Fruit fly (Drosophila melanogaster): ENCODE data around the gene Arfrp1.

Gene Arfrp1

DNA sequence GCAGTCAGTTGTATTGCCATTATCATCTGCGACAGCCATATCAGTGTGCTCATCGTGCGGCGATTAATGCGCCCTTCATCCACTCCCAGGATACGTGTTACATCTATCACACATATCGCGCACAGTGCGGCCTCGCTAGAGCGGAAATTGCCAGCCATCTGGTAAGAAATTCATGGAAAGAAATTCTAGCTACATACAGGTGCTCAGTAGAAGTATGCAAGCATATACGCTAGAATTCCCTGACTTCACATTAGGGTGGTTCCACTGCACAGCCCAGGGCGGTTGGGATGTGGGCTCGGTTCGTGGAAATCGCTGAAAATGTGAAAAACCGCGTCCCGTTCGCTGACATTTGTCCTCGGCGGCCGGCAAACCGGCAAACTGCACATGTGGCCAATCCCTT lies 34.4 kb downstream of the Arfrp1 start (continued):
- peak; percentile 60 for TF ChIP-seq gsb-n (tag; optimal IDR thresholded peaks at IDR 0.05)
- peak; percentile 39 for TF ChIP-seq Sry-δ (GFP tag; optimal IDR thresholded peaks at IDR 0.05)
- peak; percentile 45 for TF ChIP-seq Atf3 (GFP tag; optimal IDR thresholded peaks at IDR 0.05)
- TF ChIP-seq slbo (GFP tag; IDR thresholded peaks at IDR 0.05), result peak; percentile 82
- peak; percentile 55 for TF ChIP-seq al (GFP tag; IDR thresholded peaks at IDR 0.05)
- TF ChIP-seq lilli (GFP tag; optimal IDR thresholded peaks at IDR 0.05), result peak; percentile 68
- TF ChIP-seq schlank (tag; optimal IDR thresholded peaks at IDR 0.05), result peak; percentile 16
- TF ChIP-seq Ravus (GFP tag; IDR thresholded peaks at IDR 0.05), result peak; percentile 55
- peak; percentile 57 for TF ChIP-seq CG10267 (tag; optimal IDR thresholded peaks at IDR 0.05)
- peak; percentile 76 for TF ChIP-seq fd96Cb (tag; optimal IDR thresholded peaks at IDR 0.05)
- peak; percentile 87 for TF ChIP-seq Optix (GFP tag; IDR thresholded peaks at IDR 0.05)
- TF ChIP-seq CG11723 (GFP tag; optimal IDR thresholded peaks at IDR 0.05), result peak; percentile 41
- peak; percentile 49 for TF ChIP-seq CG12942 (GFP tag; optimal IDR thresholded peaks at IDR 0.05)
- TF ChIP-seq Trl (optimal IDR thresholded peaks at IDR 0.05), result no peak
- TF ChIP-seq Trl (GFP tag; optimal IDR thresholded peaks at IDR 0.05), result peak; percentile 74
- no peak for TF ChIP-seq CG8478 (optimal IDR thresholded peaks at IDR 0.05)
- TF ChIP-seq otp (GFP tag; IDR thresholded peaks at IDR 0.05), result peak; percentile 88
- peak; percentile 55; the same call in 1 of the 2 replicates for TF ChIP-seq ham (GFP tag; IDR thresholded peaks at IDR 0.05)
- TF ChIP-seq CG30431 (GFP tag; optimal IDR thresholded peaks at IDR 0.05), result peak; percentile 72
- peak; percentile 58; the same call in 1 of the 2 replicates for TF ChIP-seq CG4360 (GFP tag; IDR thresholded peaks at IDR 0.05)
- TF ChIP-seq Myb (GFP tag; optimal IDR thresholded peaks at IDR 0.05), result peak; percentile 56
- peak; percentile 63; the same call in 2 of the 3 replicates for TF ChIP-seq CG2889 (GFP tag; IDR thresholded peaks at IDR 0.05)
- TF ChIP-seq HmgD (GFP tag; optimal IDR thresholded peaks at IDR 0.05), result no peak
- no peak for TF ChIP-seq CG1832 (GFP tag; optimal IDR thresholded peaks at IDR 0.05)
- no peak for TF ChIP-seq inv (GFP tag; IDR thresholded peaks at IDR 0.05; ENCODE audit: partially characterized antibody)
- TF ChIP-seq CG17359 (tag; optimal IDR thresholded peaks at IDR 0.05), result peak; percentile 68
- TF ChIP-seq CG15479 (GFP tag; optimal IDR thresholded peaks at IDR 0.05), result peak; percentile 25
- no peak for TF ChIP-seq emc (GFP tag; optimal IDR thresholded peaks at IDR 0.05)
- peak; percentile 80 for TF ChIP-seq ro (GFP tag; IDR thresholded peaks at IDR 0.05)
- no peak for TF ChIP-seq CG13287 (GFP tag; IDR thresholded peaks at IDR 0.05; ENCODE audit: partially characterized antibody)
- peak; percentile 58 for TF ChIP-seq CG18619 (GFP tag; optimal IDR thresholded peaks at IDR 0.05)
- no peak for TF ChIP-seq tna (GFP tag; IDR thresholded peaks at IDR 0.05; ENCODE audit: partially characterized antibody)
- no peak for TF ChIP-seq CG34224 (GFP tag; IDR thresholded peaks at IDR 0.05; ENCODE audit: partially characterized antibody)
- TF ChIP-seq CG6689 (GFP tag; IDR thresholded peaks at IDR 0.05), result peak; percentile 82
- TF ChIP-seq CG17802 (tag; optimal IDR thresholded peaks at IDR 0.05), result peak; percentile 43
- peak; percentile 56 for TF ChIP-seq fd64A (GFP tag; optimal IDR thresholded peaks at IDR 0.05)
- TF ChIP-seq PHDP (tag; optimal IDR thresholded peaks at IDR 0.05), result peak; percentile 53
- peak in 1 of 2 experiments; percentile 21 for TF ChIP-seq insv (GFP tag; optimal IDR thresholded peaks at IDR 0.05)
- no peak for TF ChIP-seq p53 (GFP tag; optimal IDR thresholded peaks at IDR 0.05)
- TF ChIP-seq Awh (GFP tag; IDR thresholded peaks at IDR 0.05), result peak; percentile 81
- no peak for TF ChIP-seq Sry-β (GFP tag; optimal IDR thresholded peaks at IDR 0.05)
- peak; percentile 76 for TF ChIP-seq CG3847 (GFP tag; IDR thresholded peaks at IDR 0.05)
- TF ChIP-seq Fer3 (tag; optimal IDR thresholded peaks at IDR 0.05), result peak; percentile 53
- TF ChIP-seq CG10565 (GFP tag; optimal IDR thresholded peaks at IDR 0.05), result no peak
- TF ChIP-seq HHEX (GFP tag; optimal IDR thresholded peaks at IDR 0.05), result peak; percentile 75
- TF ChIP-seq dimm (GFP tag; IDR thresholded peaks at IDR 0.05), result peak; percentile 56; the same call in 1 of the 2 replicates
- peak; percentile 86 for TF ChIP-seq lmd (GFP tag; IDR thresholded peaks at IDR 0.05)
- no peak for TF ChIP-seq Asciz (GFP tag; optimal IDR thresholded peaks at IDR 0.05)
- TF ChIP-seq CG6175 (GFP tag; IDR thresholded peaks at IDR 0.05), result peak; percentile 71; the same call in 1 of the 3 replicates
- no peak for TF ChIP-seq sima (GFP tag; optimal IDR thresholded peaks at IDR 0.05)
- TF ChIP-seq CG4854 (GFP tag; optimal IDR thresholded peaks at IDR 0.05), result peak; percentile 58
- TF ChIP-seq dysf (GFP tag; IDR thresholded peaks at IDR 0.05), result peak; percentile 89

All from whole organism, embryonic.